Fruit fly (Drosophila melanogaster) whole organism, embryonic: ENCODE results near the gene Hsp110.

Source experiments
- Abd-B ChIP-seq: fragments of 200-800 bp; sonication (Bioruptor generic); optimal IDR thresholded peaks from 2 replicates; lab custom pipeline; 2018; ENCODE audit warnings: missing biosample characterization, mild to moderate bottlenecking, missing genetic modification characterization, moderate library complexity
- CG10431 ChIP-seq: fragments of 200-800 bp; sonication (Bioruptor generic); optimal IDR thresholded peaks from 3 replicates; lab custom pipeline; 2018; ENCODE audit warnings: missing biosample characterization, mild to moderate bottlenecking, missing genetic modification characterization
- CG10565 ChIP-seq: fragments of 200-800 bp; sonication (Bioruptor generic); optimal IDR thresholded peaks from 3 replicates; lab custom pipeline; 2016; ENCODE audit warnings: missing biosample characterization, mild to moderate bottlenecking, missing genetic modification characterization
- CG12769 ChIP-seq: fragments of 200-800 bp; sonication (Bioruptor generic); optimal IDR thresholded peaks from 2 replicates; lab custom pipeline; 2019; ENCODE audit warnings: missing biosample characterization, mild to moderate bottlenecking, missing genetic modification characterization, moderate library complexity
- CG13123 ChIP-seq: fragments of 200-800 bp; sonication (Bioruptor generic); optimal IDR thresholded peaks from 2 replicates; lab custom pipeline; 2016; ENCODE audit warnings: missing biosample characterization, missing genetic modification characterization
- CG13894 ChIP-seq: fragments of 200-800 bp; sonication (Bioruptor generic); optimal IDR thresholded peaks from 3 replicates; lab custom pipeline; 2018; ENCODE audit warnings: missing biosample characterization, mild to moderate bottlenecking, missing genetic modification characterization, moderate library complexity
- CG1529 ChIP-seq: fragments of 200-800 bp; sonication (Bioruptor generic); optimal IDR thresholded peaks from 3 replicates; lab custom pipeline; 2018; ENCODE audit warnings: missing biosample characterization, missing genetic modification characterization
- CG15479 ChIP-seq: fragments of 200-800 bp; sonication (Bioruptor generic); optimal IDR thresholded peaks from 3 replicates; lab custom pipeline; 2019; ENCODE audit warnings: missing biosample characterization, mild to moderate bottlenecking, missing genetic modification characterization, moderate library complexity
- CG15601 ChIP-seq: fragments of 200-800 bp; sonication (Bioruptor generic); optimal IDR thresholded peaks from 3 replicates; lab custom pipeline; 2019; ENCODE audit warnings: missing biosample characterization, mild to moderate bottlenecking, missing genetic modification characterization, moderate library complexity
- CG17802 ChIP-seq: fragments of 200-800 bp; sonication (Bioruptor generic); optimal IDR thresholded peaks from 2 replicates; lab custom pipeline; 2018; ENCODE audit warnings: missing biosample characterization, mild to moderate bottlenecking, missing genetic modification characterization, moderate library complexity
- CG1832 ChIP-seq: fragments of 200-800 bp; sonication (Bioruptor generic); optimal IDR thresholded peaks from 2 replicates; lab custom pipeline; 2017; ENCODE audit warnings: missing biosample characterization, mild to moderate bottlenecking, missing genetic modification characterization, inconsistent platforms
- CG2678 ChIP-seq: fragments of 200-800 bp; sonication (Bioruptor generic); optimal IDR thresholded peaks from 3 replicates; lab custom pipeline; 2019; ENCODE audit warnings: missing biosample characterization, mild to moderate bottlenecking, missing genetic modification characterization, moderate library complexity
- CG2875 ChIP-seq: fragments of 200-800 bp; sonication (Bioruptor generic); optimal IDR thresholded peaks from 2 replicates; lab custom pipeline; 2017; ENCODE audit warnings: missing biosample characterization, mild to moderate bottlenecking, missing genetic modification characterization, missing genetic modification reagents
- CG30431 ChIP-seq: fragments of 200-800 bp; sonication (Bioruptor generic); optimal IDR thresholded peaks from 2 replicates; lab custom pipeline; 2017; ENCODE audit warnings: missing biosample characterization, missing genetic modification characterization
- CG31388 ChIP-seq: fragments of 200-800 bp; sonication (Bioruptor generic); optimal IDR thresholded peaks from 2 replicates; lab custom pipeline; 2016; ENCODE audit warnings: missing biosample characterization, missing genetic modification characterization
- CG4282 ChIP-seq: fragments of 200-800 bp; sonication (Bioruptor generic); optimal IDR thresholded peaks from 2 replicates; lab custom pipeline; 2016; ENCODE audit warnings: missing biosample characterization, missing genetic modification characterization
- CG4730 ChIP-seq: fragments of 200-800 bp; sonication (Bioruptor generic); IDR thresholded peaks from 2 replicates; pipeline ENCODE4 v1.3.6; 2022; ENCODE audit warnings: missing biosample characterization, missing genetic modification characterization
- CG5245 ChIP-seq: fragments of 200-800 bp; sonication (Bioruptor generic); optimal IDR thresholded peaks from 3 replicates; lab custom pipeline; 2016; ENCODE audit warnings: missing biosample characterization, missing genetic modification characterization
- CG6813 ChIP-seq: fragments of 200-800 bp; sonication (Bioruptor generic); optimal IDR thresholded peaks from 2 replicates; lab custom pipeline; 2017; ENCODE audit warnings: missing biosample characterization, missing genetic modification characterization, mild to moderate bottlenecking, moderate library complexity, missing genetic modification reagents
- CG7372 ChIP-seq: fragments of 200-800 bp; sonication (Bioruptor generic); IDR thresholded peaks from 2 replicates; pipeline ENCODE4 v1.3.6; 2022; ENCODE audit warnings: missing biosample characterization, missing genetic modification characterization
- CG8359 ChIP-seq: fragments of 200-800 bp; sonication (Bioruptor generic); optimal IDR thresholded peaks from 2 replicates; lab custom pipeline; 2017; ENCODE audit warnings: missing biosample characterization, mild to moderate bottlenecking, missing genetic modification characterization, borderline replicate concordance
- CG8944 ChIP-seq: fragments of 200-800 bp; sonication (Bioruptor generic); optimal IDR thresholded peaks from 3 replicates; lab custom pipeline; 2016; ENCODE audit warnings: missing biosample characterization, missing genetic modification characterization
- CG9932 ChIP-seq: fragments of 200-800 bp; sonication (Bioruptor generic); IDR thresholded peaks from 2 replicates; pipeline ENCODE4 v1.3.6; 2022; ENCODE audit warnings: missing biosample characterization, missing genetic modification characterization
- Camta ChIP-seq: fragments of 200-800 bp; sonication (Bioruptor generic); optimal IDR thresholded peaks from 2 replicates; lab custom pipeline; 2016; ENCODE audit warnings: missing biosample characterization, missing genetic modification characterization
- Dbx ChIP-seq: fragments of 200-800 bp; sonication (Bioruptor generic); IDR thresholded peaks from 3 replicates; pipeline ENCODE4 v1.3.6; 2022; ENCODE audit warnings: missing biosample characterization, missing genetic modification characterization
- GATAe ChIP-seq: fragments of 200-800 bp; sonication (Bioruptor generic); conservative IDR thresholded peaks from 2 replicates; pipeline ENCODE4 v1.3.6; 2022; ENCODE audit warnings: missing biosample characterization, missing genetic modification characterization
- Hand ChIP-seq: fragments of 200-800 bp; sonication (Bioruptor generic); optimal IDR thresholded peaks from 2 replicates; lab custom pipeline; 2017; ENCODE audit warnings: mild to moderate bottlenecking, missing biosample characterization, missing genetic modification reagents, missing genetic modification characterization
- Hmr ChIP-seq: fragments of 200-800 bp; sonication (Bioruptor generic); optimal IDR thresholded peaks from 3 replicates; lab custom pipeline; 2017; ENCODE audit warnings: mild to moderate bottlenecking, missing biosample characterization, missing genetic modification reagents, missing genetic modification characterization
- Lhr ChIP-seq: fragments of 200-800 bp; sonication (Bioruptor generic); optimal IDR thresholded peaks from 3 replicates; lab custom pipeline; 2017; ENCODE audit warnings: mild to moderate bottlenecking, missing biosample characterization, missing genetic modification reagents, missing genetic modification characterization
- Lim3 ChIP-seq: fragments of 200-800 bp; sonication (Bioruptor generic); IDR thresholded peaks from 2 replicates; pipeline ENCODE4 v1.3.6; 2022; ENCODE audit warnings: missing biosample characterization, missing genetic modification characterization
- NFAT ChIP-seq: fragments of 200-800 bp; sonication (Bioruptor generic); IDR thresholded peaks from 2 replicates; pipeline ENCODE4 v1.3.6; 2022; ENCODE audit warnings: missing biosample characterization, missing genetic modification characterization
- Neu2 ChIP-seq: fragments of 200-800 bp; sonication (Bioruptor generic); optimal IDR thresholded peaks from 3 replicates; lab custom pipeline; 2016; ENCODE audit warnings: missing biosample characterization, missing genetic modification characterization, borderline replicate concordance
- Sry-β ChIP-seq: fragments of 200-800 bp; sonication (Bioruptor generic); optimal IDR thresholded peaks from 2 replicates; lab custom pipeline; 2018; ENCODE audit warnings: missing biosample characterization, mild to moderate bottlenecking, missing genetic modification characterization, moderate library complexity
- Stat92E ChIP-seq, 3 experiments: fragments of >200 bp in 2 of 3; fragments of 200-800 bp in 1 of 3; sonication (Bioruptor generic) in 1 of 3; optimal IDR thresholded peaks; 2 replicates each; lab custom pipeline; 2017 to 2019; ENCODE audit warnings: missing biosample characterization in 3 of 3, missing genetic modification characterization in 3 of 3, mild to moderate bottlenecking in 1 of 3, moderate library complexity in 1 of 3
- bigmax ChIP-seq: fragments of 200-800 bp; sonication (Bioruptor generic); optimal IDR thresholded peaks from 2 replicates; lab custom pipeline; 2018; ENCODE audit warnings: missing biosample characterization, mild to moderate bottlenecking, missing genetic modification characterization
- ci ChIP-seq: fragments of 200-800 bp; sonication (Bioruptor generic); IDR thresholded peaks from 3 replicates; pipeline ENCODE4 v1.3.6; 2022; ENCODE audit warnings: missing biosample characterization, missing genetic modification characterization
- crol ChIP-seq: fragments of 200-800 bp; sonication (Bioruptor generic); IDR thresholded peaks from 2 replicates; pipeline ENCODE4 v1.3.6; 2022; ENCODE audit warnings: missing biosample characterization, missing genetic modification characterization
- cwo ChIP-seq: fragments of 200-800 bp; sonication (Bioruptor generic); optimal IDR thresholded peaks from 3 replicates; lab custom pipeline; 2017; ENCODE audit warnings: missing biosample characterization, missing genetic modification characterization, mild to moderate bottlenecking, moderate library complexity, missing genetic modification reagents
- jigr1 ChIP-seq: fragments of 200-800 bp; sonication (Bioruptor generic); IDR thresholded peaks from 3 replicates; pipeline ENCODE4 v1.3.6; 2022; ENCODE audit warnings: missing biosample characterization, missing genetic modification characterization
- kay ChIP-seq: fragments of 200-800 bp; sonication (Bioruptor generic); optimal IDR thresholded peaks from 2 replicates; lab custom pipeline; 2016; ENCODE audit warnings: missing biosample characterization, missing genetic modification characterization
- luna ChIP-seq: fragments of 200-800 bp; sonication (Bioruptor generic); optimal IDR thresholded peaks from 2 replicates; lab custom pipeline; 2016; ENCODE audit warnings: missing biosample characterization, missing genetic modification characterization
- mirr ChIP-seq: fragments of 200-800 bp; sonication (Bioruptor generic); optimal IDR thresholded peaks from 3 replicates; lab custom pipeline; 2018; ENCODE audit warnings: missing biosample characterization, mild to moderate bottlenecking, missing genetic modification characterization
- nerfin-1 ChIP-seq: fragments of 200-800 bp; sonication (Bioruptor generic); optimal IDR thresholded peaks from 3 replicates; lab custom pipeline; 2019; ENCODE audit warnings: missing biosample characterization, mild to moderate bottlenecking, missing genetic modification characterization, moderate library complexity
- pb ChIP-seq: fragments of 200-800 bp; sonication (Bioruptor generic); optimal IDR thresholded peaks from 3 replicates; lab custom pipeline; 2016; ENCODE audit warnings: missing biosample characterization, missing genetic modification characterization
- pita ChIP-seq: fragments of 200-800 bp; sonication (Bioruptor generic); optimal IDR thresholded peaks from 2 replicates; lab custom pipeline; 2017; ENCODE audit warnings: missing biosample characterization, mild to moderate bottlenecking, missing genetic modification characterization
- tin ChIP-seq: fragments of 200-800 bp; sonication (Bioruptor generic); optimal IDR thresholded peaks from 3 replicates; lab custom pipeline; 2016; ENCODE audit warnings: missing biosample characterization, missing genetic modification characterization
- tio ChIP-seq: fragments of 200-800 bp; sonication (Bioruptor generic); optimal IDR thresholded peaks from 2 replicates; lab custom pipeline; 2017; ENCODE audit warnings: missing biosample characterization, missing genetic modification characterization, inconsistent platforms
- trem ChIP-seq: fragments of 200-800 bp; optimal IDR thresholded peaks from 3 replicates; lab custom pipeline; 2019; ENCODE audit warnings: missing biosample characterization, mild to moderate bottlenecking, missing genetic modification characterization, moderate library complexity
- trh ChIP-seq: fragments of 200-800 bp; sonication (Bioruptor generic); optimal IDR thresholded peaks from 2 replicates; lab custom pipeline; 2016; ENCODE audit warnings: missing biosample characterization, missing genetic modification characterization
- vvl ChIP-seq: fragments of 200-800 bp; sonication (Bioruptor generic); IDR thresholded peaks from 2 replicates; pipeline ENCODE4 v1.3.6; 2022; ENCODE audit warnings: missing biosample characterization, missing genetic modification characterization

The Hsp110 gene

DNA sequence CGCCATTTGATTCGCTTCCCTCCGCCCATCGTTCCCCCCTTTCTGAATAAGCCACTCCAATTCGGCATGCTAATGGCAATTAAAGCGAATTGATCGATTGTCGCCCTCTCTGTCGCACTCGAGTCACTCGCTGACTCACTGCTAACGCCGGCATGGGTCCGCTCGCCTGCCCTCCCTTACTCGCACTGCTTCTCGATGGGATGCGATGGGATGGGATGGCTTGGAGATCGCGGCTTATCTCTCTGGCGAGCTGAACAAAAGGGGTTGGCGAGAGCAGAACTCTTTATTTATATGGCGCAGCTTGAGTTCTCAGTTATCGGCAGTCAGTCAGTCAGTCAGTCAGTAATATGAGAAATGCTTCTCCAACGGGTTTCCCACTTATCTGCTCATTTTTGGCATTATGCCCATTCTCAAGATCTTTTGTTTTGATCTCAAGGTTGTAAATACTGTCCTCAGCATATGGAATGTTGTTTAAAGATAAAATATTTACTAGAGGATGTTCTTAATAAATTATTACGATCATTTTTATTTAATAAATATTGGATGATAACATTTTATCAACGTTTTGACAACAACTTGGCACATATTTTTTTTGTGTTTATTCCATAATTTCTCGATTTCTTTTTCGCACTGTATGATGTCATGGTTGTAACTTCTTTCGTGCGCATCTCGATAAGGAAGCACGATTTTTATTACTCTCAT is 19.1 kb downstream of the Hsp110 start (continued):
- no peak for TF ChIP-seq CG4282 (GFP tag; lab: Kevin White, UChicago)
- no peak for TF ChIP-seq Stat92E (GFP tag; optimal IDR thresholded peaks at IDR 0.05; lab: Kevin White, UChicago)
- no peak for TF ChIP-seq Hmr (GFP tag; lab: Kevin White, UChicago)
- TF ChIP-seq tin: no peak
- no peak for TF ChIP-seq pb (GFP tag; lab: Kevin White, UChicago)
- peak; percentile 64 for TF ChIP-seq CG13894 (tag; lab: Kevin White, UChicago)
- no peak for TF ChIP-seq CG2678 (tag; lab: Kevin White, UChicago)
- TF ChIP-seq CG9932 (GFP tag; lab: Robert Waterston, UW): no peak
- no peak for TF ChIP-seq CG10431 (GFP tag; lab: Kevin White, UChicago)
- TF ChIP-seq ci (GFP tag; lab: Robert Waterston, UW): no peak
- 0 out of 3 replicates have a peak, but pooled peaks have one; percentile 6 for TF ChIP-seq Dbx
- peak; percentile 69 for TF ChIP-seq CG12769
- TF ChIP-seq bigmax (GFP tag; lab: Kevin White, UChicago): no peak
- TF ChIP-seq tio (GFP tag; lab: Kevin White, UChicago): no peak
- no peak for TF ChIP-seq CG1529 (GFP tag; lab: Kevin White, UChicago)
- TF ChIP-seq CG5245: no peak
- peak; percentile 82 for TF ChIP-seq kay (GFP tag; lab: Kevin White, UChicago)
- TF ChIP-seq CG10565 (GFP tag; lab: Kevin White, UChicago): no peak
- TF ChIP-seq trem (tag; lab: Kevin White, UChicago): no peak
- no peak for TF ChIP-seq Lhr (GFP tag; lab: Kevin White, UChicago)
- TF ChIP-seq crol (GFP tag; lab: Robert Waterston, UW): peak; percentile 88
- no peak for TF ChIP-seq CG8944 (GFP tag; lab: Kevin White, UChicago)
- peak; percentile 70 for TF ChIP-seq CG15479
- no peak for TF ChIP-seq GATAe (GFP tag; lab: Robert Waterston, UW)
- peak; percentile 13 for TF ChIP-seq mirr (GFP tag; lab: Kevin White, UChicago)
- no peak for TF ChIP-seq trh
- TF ChIP-seq NFAT (GFP tag; lab: Robert Waterston, UW): no peak
- TF ChIP-seq CG7372 (GFP tag; lab: Robert Waterston, UW): no peak
- no peak for TF ChIP-seq Lim3 (GFP tag; lab: Robert Waterston, UW)
- no peak for TF ChIP-seq cwo (GFP tag; lab: Kevin White, UChicago)
- no peak for TF ChIP-seq CG6813 (GFP tag; lab: Kevin White, UChicago)
- TF ChIP-seq CG1832: peak; percentile 85
- TF ChIP-seq CG8359 (GFP tag; lab: Kevin White, UChicago): no peak
- TF ChIP-seq jigr1 (GFP tag; lab: Robert Waterston, UW): no peak
- TF ChIP-seq CG2875 (GFP tag; lab: Kevin White, UChicago): no peak
- TF ChIP-seq vvl (GFP tag; lab: Robert Waterston, UW): peak; percentile 62
- TF ChIP-seq nerfin-1 (tag; lab: Kevin White, UChicago): no peak
- TF ChIP-seq Hand (GFP tag; lab: Kevin White, UChicago): no peak
- TF ChIP-seq Camta (GFP tag; lab: Kevin White, UChicago): no peak
- TF ChIP-seq luna: no peak
- TF ChIP-seq CG15601 (tag; lab: Kevin White, UChicago): no peak
- TF ChIP-seq Sry-β: no peak
- no peak for TF ChIP-seq CG31388
- peak; percentile 25 for TF ChIP-seq Abd-B (GFP tag; lab: Kevin White, UChicago)
- TF ChIP-seq CG13123: no peak
- TF ChIP-seq CG17802 (tag; lab: Kevin White, UChicago): no peak
- no peak for TF ChIP-seq pita (GFP tag; lab: Kevin White, UChicago)
- TF ChIP-seq Neu2 (GFP tag; lab: Kevin White, UChicago): no peak
- TF ChIP-seq CG4730 (GFP tag; lab: Robert Waterston, UW): no peak
- no peak for TF ChIP-seq CG30431 (GFP tag; lab: Kevin White, UChicago)
